Worm (Caenorhabditis elegans) whole organism, midembryonic: Measurements from ENCODE around the gene C39F7.5.

Source experiments
- T22C8.4 ChIP-seq: fragments of 200-800 bp; sonication (Bioruptor generic); IDR thresholded peaks from 2 replicates; pipeline ENCODE4 v1.3.6; 2022; ENCODE audit warnings: missing genetic modification characterization, missing compliant biosample characterization
- cog-1 ChIP-seq: sonication (generic microtip); optimal IDR thresholded peaks from 2 replicates; lab custom pipeline; 2016; ENCODE audit warnings: missing genetic modification characterization, missing compliant biosample characterization
- flt-1 ChIP-seq: fragments of 200-800 bp; sonication (Bioruptor generic); IDR thresholded peaks from 2 replicates; pipeline ENCODE4 v1.3.6; 2022; ENCODE audit warnings: missing genetic modification characterization, missing compliant biosample characterization
- klf-2 ChIP-seq: fragments of 200-800 bp; sonication (Bioruptor generic); conservative IDR thresholded peaks from 2 replicates; pipeline ENCODE4 v1.3.6; 2022; ENCODE audit warnings: missing genetic modification reagents, missing genetic modification characterization, missing compliant biosample characterization
- med-1 ChIP-seq: sonication (generic microtip); optimal IDR thresholded peaks from 2 replicates; lab custom pipeline; 2017; ENCODE audit warnings: missing genetic modification characterization, mild to moderate bottlenecking, missing compliant biosample characterization, antibody characterized with exemption, missing genetic modification reagents; ENCODE audit not compliant: insufficient read depth
- ref-1 ChIP-seq: fragments of 200-800 bp; sonication (Bioruptor generic); conservative IDR thresholded peaks from 2 replicates; pipeline ENCODE4 v1.3.6; 2022; ENCODE audit warnings: missing genetic modification reagents, missing genetic modification characterization, missing compliant biosample characterization
- tab-1 ChIP-seq: fragments of 200-800 bp; sonication (Bioruptor generic); IDR thresholded peaks from 2 replicates; pipeline ENCODE4 v1.3.6; 2022; ENCODE audit warnings: missing genetic modification characterization, missing compliant biosample characterization
- ztf-23 ChIP-seq: fragments of 200-800 bp; sonication (Bioruptor generic); IDR thresholded peaks from 2 replicates; pipeline ENCODE4 v1.3.6; 2022; ENCODE audit warnings: missing genetic modification reagents, missing genetic modification characterization, missing compliant biosample characterization
- ztf-29 ChIP-seq: fragments of 200-800 bp; sonication (Bioruptor generic); IDR thresholded peaks from 2 replicates; pipeline ENCODE4 v1.3.6; 2022; ENCODE audit warnings: missing genetic modification reagents, missing genetic modification characterization, missing compliant biosample characterization

The C39F7.5 gene

DNA sequence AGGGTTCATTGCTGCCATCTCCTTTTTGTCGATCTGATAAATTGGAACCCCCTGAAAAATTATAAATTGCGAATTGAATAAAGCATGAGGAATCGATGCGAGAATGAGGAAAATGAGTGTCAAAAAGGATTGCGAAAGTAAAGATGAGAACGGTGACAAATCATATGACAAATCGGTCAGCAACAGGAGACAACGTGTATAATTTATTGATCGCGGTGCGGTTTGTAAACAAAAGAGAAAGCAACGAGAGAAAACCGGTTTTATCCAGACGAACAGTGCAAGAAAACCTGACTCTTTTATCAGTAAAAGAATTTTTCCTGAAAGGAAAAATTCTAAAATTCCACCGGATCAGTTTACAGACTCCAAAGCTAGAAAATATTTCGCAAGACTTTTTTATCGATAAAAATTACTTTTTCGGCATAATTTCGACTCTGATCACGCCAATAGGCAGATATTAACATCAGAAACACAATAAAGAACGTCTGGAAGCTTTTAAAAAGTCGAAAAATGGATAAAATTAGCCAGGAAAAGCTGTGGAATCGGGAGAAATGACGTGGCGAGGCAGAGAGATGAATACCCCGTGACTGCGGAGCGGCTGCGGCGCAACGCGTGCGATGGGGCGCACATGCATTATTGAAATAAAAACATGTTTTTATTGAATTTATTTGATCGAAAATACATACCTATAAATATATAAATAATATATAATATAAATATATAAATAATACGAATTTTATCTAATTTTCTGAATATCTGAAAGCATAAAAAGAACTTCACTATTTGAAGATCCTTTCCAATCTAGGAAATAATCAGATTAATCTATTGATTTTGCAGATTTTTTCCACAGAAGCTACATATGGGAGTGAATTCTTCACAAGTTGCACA, at the start of gene C39F7.5, which contains the start of gene rab-1:
Gene C39F7.5, plus strand, starts transcription at position 835 of the 885 bp plus-strand sequence.
Gene rab-1, minus strand, starts transcription at position 51 of the 885 bp plus-strand sequence.
- no peak for TF ChIP-seq flt-1 (GFP tag; lab: Robert Waterston, UW)
- no peak for TF ChIP-seq T22C8.4
- TF ChIP-seq ref-1: no peak
- no peak for TF ChIP-seq med-1
- no peak for TF ChIP-seq tab-1 (GFP tag; lab: Robert Waterston, UW)
- TF ChIP-seq ztf-23 (GFP tag; lab: Robert Waterston, UW): no peak
- TF ChIP-seq cog-1: no peak
- TF ChIP-seq klf-2 (GFP tag; lab: Robert Waterston, UW): no peak
- no peak for TF ChIP-seq ztf-29

DNA sequence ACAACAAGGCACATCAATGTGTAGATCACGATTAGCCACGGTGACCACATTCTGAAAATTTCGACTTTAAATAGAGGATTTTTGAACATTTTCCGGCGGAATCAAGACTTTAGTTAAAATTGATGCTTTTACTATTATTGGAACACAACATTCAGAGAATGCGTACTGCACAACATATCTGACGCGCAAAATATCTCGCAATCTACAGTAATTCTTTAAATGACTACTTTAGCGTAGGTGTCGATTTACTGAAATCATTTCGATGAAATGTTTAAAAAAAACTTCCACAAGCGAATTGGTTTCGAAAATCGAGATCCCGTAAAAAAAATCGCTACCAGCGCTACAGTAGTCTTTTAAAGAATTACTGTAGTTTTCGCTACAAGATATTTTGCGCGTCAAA, 44.1 kb upstream of the C39F7.5 start, which contains the start of gene Y50D4A.10:
Gene Y50D4A.10, minus strand, starts transcription at position 57 of the 400 bp plus-strand sequence.
- TF ChIP-seq ref-1 (no peak), T22C8.4 (no peak), tab-1 (GFP tag; lab: Robert Waterston, UW) (no peak), flt-1 (GFP tag; lab: Robert Waterston, UW) (no peak)

- no peak for TF ChIP-seq ztf-29
- 0 out of 2 replicates have a peak, but pooled peaks have one; percentile 13 for TF ChIP-seq ztf-23 (GFP tag; lab: Robert Waterston, UW)
These were observed 41.0 kb upstream of the C39F7.5 start for ce11 chrV:1223559-1223958.

DNA sequence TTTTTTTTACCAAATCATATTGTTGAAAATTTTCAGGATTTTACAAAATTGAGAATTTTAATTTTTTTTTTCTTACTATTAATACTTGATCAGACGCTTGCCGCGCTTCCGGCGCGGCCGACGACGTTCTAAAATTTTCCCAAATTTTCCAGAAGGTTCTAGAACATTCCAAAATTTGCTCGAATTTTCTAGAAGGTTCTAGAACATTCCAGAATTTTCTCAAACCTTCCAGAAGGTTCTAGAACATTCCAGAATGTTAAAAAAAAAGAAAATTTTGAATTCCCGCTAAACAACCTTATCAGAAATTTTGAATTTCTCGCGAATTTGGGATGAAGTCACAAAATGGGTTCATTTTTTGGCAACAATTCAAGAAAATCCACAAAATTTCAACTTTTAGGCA, 38.3 kb upstream of the C39F7.5 start:
- TF ChIP-seq T22C8.4 (no peak), ztf-29 (no peak), med-1 (no peak), cog-1 (no peak), ref-1 (no peak), tab-1 (GFP tag; lab: Robert Waterston, UW) (no peak), flt-1 (GFP tag; lab: Robert Waterston, UW) (no peak), klf-2 (GFP tag; lab: Robert Waterston, UW) (no peak), ztf-23 (GFP tag; lab: Robert Waterston, UW) (no peak)

DNA sequence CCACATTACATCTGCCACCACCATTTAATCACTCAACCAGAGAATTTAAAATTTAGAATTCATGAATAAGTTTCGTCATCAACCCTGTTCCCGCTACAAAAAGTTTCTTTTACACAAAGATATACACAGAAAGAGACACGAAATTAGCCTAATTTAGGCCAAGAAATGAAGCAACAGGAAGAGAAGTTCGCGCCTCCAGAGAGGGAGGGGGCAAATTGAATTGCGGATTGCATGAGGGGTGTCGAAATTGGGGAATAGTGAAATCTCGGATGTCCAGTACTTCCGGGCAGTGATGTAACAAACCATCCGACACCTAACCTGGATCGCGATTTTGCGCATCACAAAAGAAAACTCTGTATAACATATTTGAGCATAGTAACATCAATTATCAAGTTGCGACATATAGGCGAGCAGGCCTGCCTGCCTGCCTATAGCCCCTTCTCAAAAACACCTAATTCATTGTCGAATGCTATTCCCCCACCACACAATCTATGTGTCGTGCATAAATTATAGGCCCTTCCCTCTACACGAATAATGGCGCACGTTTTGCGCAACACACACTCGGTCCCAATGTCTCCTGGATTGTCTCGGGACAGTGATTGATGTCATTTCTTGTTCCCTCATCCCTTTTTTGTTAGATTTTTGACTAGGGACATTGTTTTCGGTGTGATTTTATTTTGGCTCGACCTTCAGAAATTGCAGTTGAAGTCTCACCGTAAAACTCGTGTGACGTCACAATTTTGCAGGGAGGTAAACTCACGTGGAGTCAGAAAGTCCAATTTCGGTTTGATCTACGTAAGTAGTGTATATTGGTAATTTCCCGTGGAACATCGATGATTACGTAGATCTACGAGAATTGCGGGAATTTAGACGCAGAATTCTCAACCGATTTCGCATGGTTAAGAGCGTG, 36.6 kb upstream of the C39F7.5 start:
- no peak for TF ChIP-seq med-1
- TF ChIP-seq cog-1: no peak
- TF ChIP-seq tab-1 (GFP tag; lab: Robert Waterston, UW): no peak
- TF ChIP-seq ref-1: no peak
- no peak for TF ChIP-seq T22C8.4
- TF ChIP-seq ztf-29: no peak
- no peak for TF ChIP-seq ztf-23 (GFP tag; lab: Robert Waterston, UW)
- no peak for TF ChIP-seq klf-2 (GFP tag; lab: Robert Waterston, UW)
- TF ChIP-seq flt-1 (GFP tag; lab: Robert Waterston, UW): no peak

ce11 chrV:1228884-1229662, 35.5 kb upstream of the C39F7.5 start:
- no peak for TF ChIP-seq med-1
- no peak for TF ChIP-seq flt-1 (GFP tag; lab: Robert Waterston, UW)
- no peak for TF ChIP-seq T22C8.4
- TF ChIP-seq ref-1: no peak
- TF ChIP-seq klf-2 (GFP tag; lab: Robert Waterston, UW): no peak
- TF ChIP-seq cog-1: no peak
- no peak for TF ChIP-seq ztf-23 (GFP tag; lab: Robert Waterston, UW)
- no peak for TF ChIP-seq ztf-29
- no peak for TF ChIP-seq tab-1 (GFP tag; lab: Robert Waterston, UW)

- TF ChIP-seq ztf-29: peak; percentile 76; the same call in 1 of the 2 replicates
- TF ChIP-seq med-1: no peak
These were observed 34.0 kb upstream of the C39F7.5 start for ce11 chrV:1230540-1230939.

ce11 chrV:1232574-1232973, 32.0 kb upstream of the C39F7.5 start:
- TF ChIP-seq cog-1 (no peak), ztf-29 (no peak), med-1 (no peak), tab-1 (GFP tag; lab: Robert Waterston, UW) (no peak), T22C8.4 (no peak), flt-1 (GFP tag; lab: Robert Waterston, UW) (no peak), ztf-23 (GFP tag; lab: Robert Waterston, UW) (no peak), ref-1 (no peak), klf-2 (GFP tag; lab: Robert Waterston, UW) (no peak)

ce11 chrV:1235355-1235754, 29.2 kb upstream of the C39F7.5 start, which contains the start of gene madd-2:
Gene madd-2 (minus strand): TSS chrV:1235455.
- TF ChIP-seq ztf-29 (no peak), med-1 (no peak), flt-1 (GFP tag; lab: Robert Waterston, UW) (no peak), klf-2 (GFP tag; lab: Robert Waterston, UW) (no peak), ztf-23 (GFP tag; lab: Robert Waterston, UW) (no peak), cog-1 (no peak), T22C8.4 (no peak), tab-1 (GFP tag; lab: Robert Waterston, UW) (no peak), ref-1 (no peak)
